In genomic region chr2L:8009283-8010211, dm6 we compare ENCODE assay signal across 5 fruit fly cellular contexts.
A peak's percentile ranks its signal among the peaks of the same experiment; 100 is the strongest.
TF ChIP-seq lines count a peak whose summit lies in the region.

Gene CG12560 (minus strand): TSS chr2L:8009477.

- TF ChIP-seq CTCF in whole organism, embryonic (GFP tag; optimal IDR thresholded peaks at IDR 0.05; lab: Kevin White, UChicago) = no peak

TF ChIP-seq in whole organism, adult, 20 proteins besides CTCF, POLR2A, EP300 and RAD21 (continues in another document):
- TF ChIP-seq Clk (GFP tag; optimal IDR thresholded peaks at IDR 0.05; lab: Kevin White, UChicago) (no peak), Hr96 (GFP tag; optimal IDR thresholded peaks at IDR 0.05; lab: Kevin White, UChicago) (no peak), toe (GFP tag; optimal IDR thresholded peaks at IDR 0.05; lab: Kevin White, UChicago) (no peak), CG5204 (GFP tag; optimal IDR thresholded peaks at IDR 0.05; lab: Kevin White, UChicago) (no peak), kay (GFP tag; lab: Kevin White, UChicago; ENCODE audit: borderline replicate concordance) (no peak), CG7045 (GFP tag; optimal IDR thresholded peaks at IDR 0.05; lab: Kevin White, UChicago) (no peak), ovo (GFP tag; optimal IDR thresholded peaks at IDR 0.05; lab: Kevin White, UChicago) (no peak), CG1620 (GFP tag; optimal IDR thresholded peaks at IDR 0.05; lab: Kevin White, UChicago) (no peak), cic (GFP tag; optimal IDR thresholded peaks at IDR 0.05; lab: Kevin White, UChicago) (peak; percentile 32), CG14711 (tag; optimal IDR thresholded peaks at IDR 0.05; lab: Kevin White, UChicago) (no peak), cnc (optimal IDR thresholded peaks at IDR 0.05; lab: Kevin White, UChicago) (no peak), CG12768 (GFP tag; optimal IDR thresholded peaks at IDR 0.05; lab: Kevin White, UChicago) (peak; percentile 28), CG11617 (GFP tag; optimal IDR thresholded peaks at IDR 0.05; lab: Kevin White, UChicago) (peak; percentile 20), Crg-1 (GFP tag; optimal IDR thresholded peaks at IDR 0.05; lab: Kevin White, UChicago) (no peak), pad (GFP tag; optimal IDR thresholded peaks at IDR 0.05; lab: Kevin White, UChicago) (no peak), bab1 (GFP tag; optimal IDR thresholded peaks at IDR 0.05; lab: Kevin White, UChicago) (peak; percentile 21), CG33017 (tag; optimal IDR thresholded peaks at IDR 0.05; lab: Kevin White, UChicago) (peak; percentile 36), CG7101 (tag; optimal IDR thresholded peaks at IDR 0.05; lab: Kevin White, UChicago) (peak; percentile 22), Mnt (GFP tag; optimal IDR thresholded peaks at IDR 0.05; lab: Kevin White, UChicago) (peak; percentile 91)

TF ChIP-seq in whole organism, embryonic, 481 proteins besides CTCF, POLR2A, EP300 and RAD21 (continues in another document):
- peak; percentile 43; the same call in 1 of the 3 replicates for TF ChIP-seq row (GFP tag; IDR thresholded peaks at IDR 0.05; lab: Robert Waterston, UW)
- TF ChIP-seq CG10366 (GFP tag; IDR thresholded peaks at IDR 0.05; lab: Robert Waterston, UW) = peak; percentile 18; the same call in 1 of the 2 replicates
- TF ChIP-seq grn (GFP tag; optimal IDR thresholded peaks at IDR 0.05; lab: Kevin White, UChicago) = peak; percentile 78
- no peak for TF ChIP-seq eyg (GFP tag; optimal IDR thresholded peaks at IDR 0.05; lab: Kevin White, UChicago)
- TF ChIP-seq Antp (GFP tag; optimal IDR thresholded peaks at IDR 0.05; lab: Kevin White, UChicago) = peak; percentile 2
- peak; percentile 18; the same call in 1 of the 2 replicates for TF ChIP-seq E2f2 (GFP tag; IDR thresholded peaks at IDR 0.05; lab: Robert Waterston, UW)
- TF ChIP-seq CG33557 (GFP tag; optimal IDR thresholded peaks at IDR 0.05; lab: Kevin White, UChicago) = no peak
- TF ChIP-seq tin (GFP tag; optimal IDR thresholded peaks at IDR 0.05; lab: Kevin White, UChicago) = no peak
- peak; percentile 15 for TF ChIP-seq CG3838 (GFP tag; optimal IDR thresholded peaks at IDR 0.05; lab: Kevin White, UChicago)
- peak; percentile 9 for TF ChIP-seq Hmr (GFP tag; optimal IDR thresholded peaks at IDR 0.05; lab: Kevin White, UChicago)
- peak; percentile 45 for TF ChIP-seq CG34376 (GFP tag; optimal IDR thresholded peaks at IDR 0.05; lab: Kevin White, UChicago)
- no peak for TF ChIP-seq mam (GFP tag; optimal IDR thresholded peaks at IDR 0.05; lab: Kevin White, UChicago)
- peak; percentile 81 for TF ChIP-seq Jarid2 (GFP tag; optimal IDR thresholded peaks at IDR 0.05; lab: Kevin White, UChicago)
- TF ChIP-seq CG34422 (GFP tag; IDR thresholded peaks at IDR 0.05; lab: Robert Waterston, UW) = peak; percentile 43; the same call in 1 of the 3 replicates
- TF ChIP-seq hb (GFP tag; IDR thresholded peaks at IDR 0.05; lab: Robert Waterston, UW; ENCODE audit: partially characterized antibody) = no peak
- peak; percentile 80 for TF ChIP-seq ftz-f1 (GFP tag; optimal IDR thresholded peaks at IDR 0.05; lab: Kevin White, UChicago)
- TF ChIP-seq nerfin-2 (GFP tag; IDR thresholded peaks at IDR 0.05; lab: Robert Waterston, UW; ENCODE audit: partially characterized antibody) = no peak

TF ChIP-seq in whole organism, prepupa, 60 proteins besides CTCF, POLR2A, EP300 and RAD21 (continues in another document):
- TF ChIP-seq CG3032 (tag; optimal IDR thresholded peaks at IDR 0.05; lab: Kevin White, UChicago) = no peak
- no peak for TF ChIP-seq CG7368 (GFP tag; optimal IDR thresholded peaks at IDR 0.05; lab: Kevin White, UChicago)
- no peak for TF ChIP-seq esn (GFP tag; optimal IDR thresholded peaks at IDR 0.05; lab: Kevin White, UChicago)
- peak; percentile 16 for TF ChIP-seq Lpt (GFP tag; optimal IDR thresholded peaks at IDR 0.05; lab: Kevin White, UChicago)
- no peak for TF ChIP-seq Hr39 (GFP tag; optimal IDR thresholded peaks at IDR 0.05; lab: Kevin White, UChicago)
- TF ChIP-seq CG6808 (GFP tag; optimal IDR thresholded peaks at IDR 0.05; lab: Kevin White, UChicago) = peak; percentile 18
- TF ChIP-seq dac (GFP tag; optimal IDR thresholded peaks at IDR 0.05; lab: Kevin White, UChicago) = peak; percentile 10
- no peak for TF ChIP-seq Gug (GFP tag; IDR thresholded peaks at IDR 0.05; lab: Robert Waterston, UW)
- TF ChIP-seq Eip75B (GFP tag; optimal IDR thresholded peaks at IDR 0.05; lab: Kevin White, UChicago) = peak; percentile 21
- TF ChIP-seq CG16779 (tag; optimal IDR thresholded peaks at IDR 0.05; lab: Kevin White, UChicago) = peak; percentile 57
- no peak for TF ChIP-seq Hr4 (GFP tag; optimal IDR thresholded peaks at IDR 0.05; lab: Kevin White, UChicago)
- peak; percentile 55 for TF ChIP-seq net (GFP tag; optimal IDR thresholded peaks at IDR 0.05; lab: Kevin White, UChicago)
- TF ChIP-seq Smox (GFP tag; optimal IDR thresholded peaks at IDR 0.05; lab: Kevin White, UChicago) = no peak
- peak; percentile 59; the same call in 2 of the 3 replicates for TF ChIP-seq CG6163 (GFP tag; IDR thresholded peaks at IDR 0.05; lab: Robert Waterston, UW)
- TF ChIP-seq fd59A (GFP tag; optimal IDR thresholded peaks at IDR 0.05; lab: Kevin White, UChicago) = no peak
- TF ChIP-seq dsx (GFP tag; optimal IDR thresholded peaks at IDR 0.05; lab: Kevin White, UChicago; ENCODE audit: poor library complexity, severe bottlenecking) = peak; percentile 12
- TF ChIP-seq Met (GFP tag; optimal IDR thresholded peaks at IDR 0.05; lab: Kevin White, UChicago) = no peak
- peak; percentile 15 for TF ChIP-seq CG6792 (GFP tag; optimal IDR thresholded peaks at IDR 0.05; lab: Kevin White, UChicago)
- peak; percentile 9 for TF ChIP-seq Sox102F (GFP tag; optimal IDR thresholded peaks at IDR 0.05; lab: Kevin White, UChicago)
- TF ChIP-seq cyc (GFP tag; optimal IDR thresholded peaks at IDR 0.05; lab: Kevin White, UChicago) = no peak

TF ChIP-seq in whole organism, pupa, 21 proteins besides CTCF, POLR2A, EP300 and RAD21:
- TF ChIP-seq Ets98B (GFP tag; IDR thresholded peaks at IDR 0.05; lab: Robert Waterston, UW) = peak; percentile 35; the same call in 1 of the 2 replicates
- TF ChIP-seq CG17806 (tag; optimal IDR thresholded peaks at IDR 0.05; lab: Kevin White, UChicago) = no peak
- TF ChIP-seq CG9948 (tag; optimal IDR thresholded peaks at IDR 0.05; lab: Kevin White, UChicago) = no peak
- TF ChIP-seq Snoo (tag; optimal IDR thresholded peaks at IDR 0.05; lab: Kevin White, UChicago) = no peak
- no peak for TF ChIP-seq CG8301 (tag; optimal IDR thresholded peaks at IDR 0.05; lab: Kevin White, UChicago)
- TF ChIP-seq CG13204 (GFP tag; optimal IDR thresholded peaks at IDR 0.05; lab: Kevin White, UChicago) = peak; percentile 49
- no peak for TF ChIP-seq CG14655 (GFP tag; optimal IDR thresholded peaks at IDR 0.05; lab: Kevin White, UChicago)
- peak; percentile 15 for TF ChIP-seq Pif1B (GFP tag; optimal IDR thresholded peaks at IDR 0.05; lab: Kevin White, UChicago)
- peak; percentile 28 for TF ChIP-seq CG15710 (tag; optimal IDR thresholded peaks at IDR 0.05; lab: Kevin White, UChicago)
- TF ChIP-seq EcR (GFP tag; optimal IDR thresholded peaks at IDR 0.05; lab: Kevin White, UChicago) = peak; percentile 47
- peak; percentile 21 for TF ChIP-seq CG34367 (tag; optimal IDR thresholded peaks at IDR 0.05; lab: Kevin White, UChicago)
- no peak for TF ChIP-seq D1 (tag; optimal IDR thresholded peaks at IDR 0.05; lab: Kevin White, UChicago)
- TF ChIP-seq rn (GFP tag; IDR thresholded peaks at IDR 0.05; lab: Robert Waterston, UW) = no peak
- no peak for TF ChIP-seq CG32121 (GFP tag; IDR thresholded peaks at IDR 0.05; lab: Robert Waterston, UW)
- peak; percentile 30; the same call in 1 of the 3 replicates for TF ChIP-seq CG4496 (GFP tag; IDR thresholded peaks at IDR 0.05; lab: Robert Waterston, UW)
- TF ChIP-seq Pif1A (GFP tag; optimal IDR thresholded peaks at IDR 0.05; lab: Kevin White, UChicago) = peak; percentile 45
- peak; percentile 43 for TF ChIP-seq gl (tag; optimal IDR thresholded peaks at IDR 0.05; lab: Kevin White, UChicago)
- TF ChIP-seq CG10348 (GFP tag; IDR thresholded peaks at IDR 0.05; lab: Robert Waterston, UW) = no peak
- no peak for TF ChIP-seq CG8159 (tag; optimal IDR thresholded peaks at IDR 0.05; lab: Kevin White, UChicago)
- no peak for TF ChIP-seq fd96Ca (GFP tag; IDR thresholded peaks at IDR 0.05; lab: Robert Waterston, UW)
- peak; percentile 88 for TF ChIP-seq CG12605 (GFP tag; IDR thresholded peaks at IDR 0.05; lab: Robert Waterston, UW)
TF ChIP-seq in whole organism, pupa: peak in this region for 10.

TF ChIP-seq in whole organism, wandering third instar larva, 38 proteins besides CTCF, POLR2A, EP300 and RAD21:
- TF ChIP-seq jim (GFP tag; optimal IDR thresholded peaks at IDR 0.05; lab: Kevin White, UChicago) = peak; percentile 36
- TF ChIP-seq CG32264 (GFP tag; optimal IDR thresholded peaks at IDR 0.05; lab: Kevin White, UChicago) = no peak
- peak; percentile 61 for TF ChIP-seq Hnf4 (GFP tag; optimal IDR thresholded peaks at IDR 0.05; lab: Kevin White, UChicago)
- peak; percentile 22 for TF ChIP-seq Dif (GFP tag; optimal IDR thresholded peaks at IDR 0.05; lab: Kevin White, UChicago; ENCODE audit: partially characterized antibody)
- no peak for TF ChIP-seq woc (GFP tag; optimal IDR thresholded peaks at IDR 0.05; lab: Kevin White, UChicago)
- TF ChIP-seq usp (GFP tag; optimal IDR thresholded peaks at IDR 0.05; lab: Kevin White, UChicago) = no peak
- TF ChIP-seq foxo (GFP tag; optimal IDR thresholded peaks at IDR 0.05; lab: Kevin White, UChicago) = peak in 1 of 2 experiments; percentile 0
- TF ChIP-seq dl (GFP tag; optimal IDR thresholded peaks at IDR 0.05; lab: Kevin White, UChicago; ENCODE audit: insufficient read depth in 1 of 2, partially characterized antibody in 2 of 2) = no peak
- TF ChIP-seq CrebA (GFP tag; optimal IDR thresholded peaks at IDR 0.05; lab: Kevin White, UChicago; ENCODE audit: borderline replicate concordance) = peak; percentile 64
- TF ChIP-seq Jra (GFP tag; optimal IDR thresholded peaks at IDR 0.05; lab: Kevin White, UChicago) = peak; percentile 2
- TF ChIP-seq OdsH (GFP tag; optimal IDR thresholded peaks at IDR 0.05; lab: Kevin White, UChicago) = peak; percentile 11
- TF ChIP-seq CG9705 (GFP tag; optimal IDR thresholded peaks at IDR 0.05; lab: Kevin White, UChicago) = no peak
- TF ChIP-seq Rel (GFP tag; optimal IDR thresholded peaks at IDR 0.05; lab: Kevin White, UChicago) = no peak
- TF ChIP-seq Rel (tag; optimal IDR thresholded peaks at IDR 0.05; lab: Kevin White, UChicago) = no peak
- TF ChIP-seq Abd-B (GFP tag; optimal IDR thresholded peaks at IDR 0.05; lab: Kevin White, UChicago) = no peak
- no peak for TF ChIP-seq Hr78 (GFP tag; optimal IDR thresholded peaks at IDR 0.05; lab: Kevin White, UChicago)
- no peak for TF ChIP-seq dsf (GFP tag; optimal IDR thresholded peaks at IDR 0.05; lab: Kevin White, UChicago; ENCODE audit: borderline replicate concordance)
- peak; percentile 41 for TF ChIP-seq fru (GFP tag; optimal IDR thresholded peaks at IDR 0.05; lab: Kevin White, UChicago)
- TF ChIP-seq HLH106 (tag; optimal IDR thresholded peaks at IDR 0.05; lab: Kevin White, UChicago) = no peak
